Worm (Caenorhabditis elegans): ENCODE data around the gene ckk-1.

ce11 chrIII:5692690-5693089, 57.4 kb downstream of the ckk-1 start, which contains the start of the genes abi-1 and arle-14:
- TF ChIP-seq flt-1 (GFP tag; IDR thresholded peaks at IDR 0.05) (no peak), ztf-23 (GFP tag; IDR thresholded peaks at IDR 0.05) (no peak), cog-1 (tag; optimal IDR thresholded peaks at IDR 0.05) (no peak)

All from whole organism, midembryonic.